Fruit fly (Drosophila melanogaster) whole organism, adult: ENCODE measurements around the gene Hmgcr.

Source experiments
- CG11617 ChIP-seq: fragments of 200-800 bp; sonication (Bioruptor generic); optimal IDR thresholded peaks from 2 replicates; lab custom pipeline; 2017; ENCODE audit warnings: mild to moderate bottlenecking, missing biosample characterization, missing genetic modification reagents, missing genetic modification characterization
- Clk ChIP-seq: fragments of 200-800 bp; sonication (Bioruptor generic); optimal IDR thresholded peaks from 2 replicates; lab custom pipeline; 2017; ENCODE audit warnings: missing biosample characterization, missing genetic modification characterization
- Hr96 ChIP-seq: fragments of 200-800 bp; sonication (Bioruptor generic); optimal IDR thresholded peaks from 2 replicates; lab custom pipeline; 2016; ENCODE audit warnings: missing biosample characterization, missing genetic modification characterization
- cic ChIP-seq: fragments of 200-800 bp; sonication (Bioruptor generic); optimal IDR thresholded peaks from 2 replicates; lab custom pipeline; 2017; ENCODE audit warnings: missing biosample characterization, mild to moderate bottlenecking, missing genetic modification characterization, moderate library complexity
- kay ChIP-seq: fragments of 200-800 bp; sonication (Bioruptor generic); peaks from one replicate; lab custom pipeline; 2016; ENCODE audit warnings: missing biosample characterization, missing genetic modification characterization, borderline replicate concordance
- pad ChIP-seq: fragments of 200-800 bp; sonication (Bioruptor generic); optimal IDR thresholded peaks from 3 replicates; lab custom pipeline; 2017; ENCODE audit warnings: missing biosample characterization, missing genetic modification characterization, mild to moderate bottlenecking, moderate library complexity, missing genetic modification reagents
- toe ChIP-seq: fragments of 200-800 bp; sonication (Bioruptor generic); optimal IDR thresholded peaks from 2 replicates; lab custom pipeline; 2016; ENCODE audit warnings: missing biosample characterization, missing genetic modification characterization

dm6 chr3R:23685955-23686354, 47.2 kb upstream of the Hmgcr start, which contains the start of gene SPE:
- TF ChIP-seq cic (GFP tag; lab: Kevin White, UChicago), result peak; percentile 18
- no peak for TF ChIP-seq kay (GFP tag; lab: Kevin White, UChicago)
- no peak for TF ChIP-seq toe (GFP tag; lab: Kevin White, UChicago)
- no peak for TF ChIP-seq Clk
- no peak for TF ChIP-seq CG11617
- TF ChIP-seq Hr96 (GFP tag; lab: Kevin White, UChicago), result no peak
- TF ChIP-seq pad, result no peak
